Worm (Caenorhabditis elegans) whole organism, L2 larva: ENCODE data around the gene C16C8.20.

Experiments used
- R02D3.7 ChIP-seq: fragments of 150-350 bp; optimal IDR thresholded peaks from 2 replicates; lab custom pipeline; 2014; ENCODE audit warnings: missing biosample characterization, missing genetic modification characterization
- ceh-82 ChIP-seq: fragments of 150-350 bp; optimal IDR thresholded peaks from 2 replicates; lab custom pipeline; 2014; ENCODE audit warnings: missing biosample characterization, missing genetic modification characterization
- crh-2 ChIP-seq: sonication (generic microtip); optimal IDR thresholded peaks from 2 replicates; lab custom pipeline; 2017; ENCODE audit warnings: missing biosample characterization, missing genetic modification characterization
- egl-27 ChIP-seq: sonication (generic microtip); optimal IDR thresholded peaks from 3 replicates; lab custom pipeline; 2017; ENCODE audit warnings: missing biosample characterization, missing genetic modification reagents, missing genetic modification characterization
- fos-1 ChIP-seq: fragments of 150-350 bp; optimal IDR thresholded peaks from 2 replicates; lab custom pipeline; 2014; ENCODE audit warnings: missing biosample characterization, missing genetic modification characterization
- nhr-12 ChIP-seq: fragments of 150-350 bp; optimal IDR thresholded peaks from 2 replicates; lab custom pipeline; 2014; ENCODE audit warnings: missing biosample characterization, missing genetic modification characterization
- nhr-25 ChIP-seq: fragments of 150-350 bp; sonication (generic microtip); optimal IDR thresholded peaks from 3 replicates; lab custom pipeline; 2014; ENCODE audit warnings: missing biosample characterization, missing genetic modification characterization
- nhr-77 ChIP-seq: fragments of 150-350 bp; optimal IDR thresholded peaks from 2 replicates; lab custom pipeline; 2014; ENCODE audit warnings: missing biosample characterization, missing genetic modification characterization
- snpc-4 ChIP-seq: fragments of 150-350 bp; optimal IDR thresholded peaks from 2 replicates; lab custom pipeline; 2014; ENCODE audit warnings: missing biosample characterization, missing genetic modification characterization
- unc-39 ChIP-seq: fragments of 150-350 bp; optimal IDR thresholded peaks from 2 replicates; lab custom pipeline; 2014; ENCODE audit warnings: missing biosample characterization, missing genetic modification characterization
- zag-1 ChIP-seq: fragments of 150-350 bp; optimal IDR thresholded peaks from 2 replicates; lab custom pipeline; 2014; ENCODE audit warnings: missing biosample characterization, missing genetic modification characterization
- ztf-11 ChIP-seq: sonication (generic microtip); optimal IDR thresholded peaks from 2 replicates; lab custom pipeline; 2017; ENCODE audit warnings: missing biosample characterization, missing genetic modification characterization

DNA sequence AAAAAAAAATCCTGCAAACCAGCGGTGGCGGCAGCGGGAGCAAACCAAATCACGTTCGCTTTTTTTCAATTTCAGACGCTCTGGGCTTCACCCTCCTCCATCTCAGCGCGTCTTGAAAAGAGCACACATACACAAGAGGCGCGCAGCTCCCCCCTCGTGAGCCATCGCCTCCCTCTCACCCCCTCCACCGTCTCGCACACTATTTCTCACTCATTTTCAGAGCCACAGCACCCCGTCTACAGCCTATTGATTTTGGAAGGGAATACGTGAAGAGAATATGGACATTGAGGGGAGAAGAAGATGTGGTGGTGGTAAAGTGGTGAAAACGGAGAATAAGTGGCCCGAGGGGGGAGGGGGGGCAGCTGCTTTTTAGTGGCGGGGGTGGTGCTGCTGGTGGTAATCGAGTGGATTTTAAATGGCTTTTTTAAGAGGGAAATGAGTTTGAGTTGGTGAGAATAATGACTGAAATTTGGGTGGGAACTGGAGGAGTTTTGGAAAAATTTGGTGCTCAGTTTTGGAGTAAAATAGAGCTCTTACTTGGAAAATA is 18.5 kb upstream of the C16C8.20 start:
- TF ChIP-seq ztf-11 (tag; lab: Kevin White, UChicago) (no peak), unc-39 (tag; lab: Kevin White, UChicago) (no peak), nhr-77 (tag; lab: Kevin White, UChicago) (no peak), ceh-82 (tag; lab: Kevin White, UChicago) (no peak), snpc-4 (peak; percentile 12), crh-2 (peak; percentile 0), fos-1 (tag; lab: Kevin White, UChicago) (no peak), R02D3.7 (tag; lab: Kevin White, UChicago) (no peak), nhr-25 (tag; lab: Kevin White, UChicago) (no peak), nhr-12 (no peak), zag-1 (tag; lab: Kevin White, UChicago) (peak; percentile 9), egl-27 (tag; lab: Kevin White, UChicago) (no peak)
